Worm (Caenorhabditis elegans) whole organism, late embryonic: ENCODE measurements around the gene pie-1.

ENCODE experiments used
- C38D4.7 ChIP-seq: fragments of 200-800 bp; sonication (Bioruptor generic); optimal IDR thresholded peaks from 2 replicates; lab custom pipeline; 2018; ENCODE audit warnings: mild to moderate bottlenecking, missing genetic modification characterization, moderate library complexity, missing compliant biosample characterization
- ceh-48 ChIP-seq: sonication (generic microtip); optimal IDR thresholded peaks from 2 replicates; lab custom pipeline; 2016; ENCODE audit warnings: missing genetic modification characterization, inconsistent platforms, missing compliant biosample characterization

DNA sequence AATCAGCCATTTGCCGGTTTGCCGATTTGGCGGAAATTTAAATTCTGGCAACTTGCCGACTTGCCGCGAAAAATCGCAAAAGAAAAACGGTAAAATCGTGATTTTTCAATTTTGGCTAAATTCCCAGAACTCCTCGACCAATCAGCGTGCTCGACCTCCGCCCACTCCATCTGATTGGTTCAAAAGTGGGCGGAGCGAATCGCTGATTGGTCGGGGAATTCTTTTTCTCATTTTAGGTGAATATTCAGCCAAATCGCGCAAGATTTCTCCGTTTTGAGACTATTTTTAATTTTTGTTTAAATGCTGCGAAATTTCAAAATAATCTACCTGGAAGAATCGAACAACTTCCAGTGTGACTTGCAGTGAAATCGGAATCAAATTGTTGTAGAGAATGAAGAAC, 12.2 kb upstream of the pie-1 start:
- no peak for TF ChIP-seq ceh-48 (tag; lab: Kevin White, UChicago)
- TF ChIP-seq C38D4.7 (GFP tag; lab: Kevin White, UChicago), result no peak
